Worm (Caenorhabditis elegans) whole organism, L3 larva: ENCODE results near the gene soc-1.

ENCODE experiments used
- R02D3.7 ChIP-seq: fragments of 150-350 bp; optimal IDR thresholded peaks from 2 replicates; lab custom pipeline; 2014; ENCODE audit warnings: missing biosample characterization, missing genetic modification characterization
- ZK546.5 ChIP-seq: sonication (generic microtip); optimal IDR thresholded peaks from 2 replicates; lab custom pipeline; 2017; ENCODE audit warnings: missing biosample characterization, missing genetic modification characterization
- aly-2 ChIP-seq: fragments of 150-350 bp; optimal IDR thresholded peaks from 2 replicates; lab custom pipeline; 2014; ENCODE audit warnings: missing biosample characterization, missing genetic modification characterization
- ama-1 ChIP-seq: fragments of 150-350 bp; optimal IDR thresholded peaks from 2 replicates; lab custom pipeline; 2018
- ceh-16 ChIP-seq: sonication (generic microtip); optimal IDR thresholded peaks from 2 replicates; lab custom pipeline; 2017; ENCODE audit warnings: missing biosample characterization, missing genetic modification characterization
- ceh-28 ChIP-seq: fragments of 150-350 bp; optimal IDR thresholded peaks from 2 replicates; lab custom pipeline; 2014; ENCODE audit warnings: missing biosample characterization, missing genetic modification reagents, missing genetic modification characterization
- ceh-82 ChIP-seq: fragments of 150-350 bp; optimal IDR thresholded peaks from 2 replicates; lab custom pipeline; 2014; ENCODE audit warnings: missing biosample characterization, missing genetic modification characterization
- ceh-9 ChIP-seq: sonication (generic microtip); optimal IDR thresholded peaks from 2 replicates; lab custom pipeline; 2018; ENCODE audit warnings: missing biosample characterization, missing genetic modification characterization
- daf-12 ChIP-seq: fragments of 150-350 bp; optimal IDR thresholded peaks from 2 replicates; lab custom pipeline; 2014; ENCODE audit warnings: missing biosample characterization, missing genetic modification reagents, missing genetic modification characterization
- egl-5 ChIP-seq: fragments of 150-350 bp; optimal IDR thresholded peaks from 2 replicates; lab custom pipeline; 2017; ENCODE audit warnings: missing biosample characterization, missing genetic modification reagents, missing genetic modification characterization, inconsistent platforms
- elt-1 ChIP-seq: fragments of 150-350 bp; optimal IDR thresholded peaks from 2 replicates; lab custom pipeline; 2014; ENCODE audit warnings: missing biosample characterization, missing genetic modification characterization
- elt-2 ChIP-seq: sonication (generic microtip); optimal IDR thresholded peaks from 2 replicates; lab custom pipeline; 2016; ENCODE audit warnings: missing genetic modification reagents, mild to moderate bottlenecking, missing genetic modification characterization, missing compliant biosample characterization
- elt-3 ChIP-seq, 3 experiments: fragments of 150-350 bp in 1 of 3; sonication (generic microtip) in 2 of 3; optimal IDR thresholded peaks; 2 replicates in 2 of 3; 4 replicates in 1 of 3; lab custom pipeline; 2014 to 2017; ENCODE audit warnings: missing biosample characterization in 3 of 3, missing genetic modification characterization in 3 of 3
- fkh-10 ChIP-seq: sonication (generic microtip); optimal IDR thresholded peaks from 2 replicates; lab custom pipeline; 2017; ENCODE audit warnings: missing biosample characterization, missing genetic modification reagents, missing genetic modification characterization
- fkh-2 ChIP-seq: fragments of 150-350 bp; optimal IDR thresholded peaks from 2 replicates; lab custom pipeline; 2014; ENCODE audit warnings: missing biosample characterization, missing genetic modification reagents, missing genetic modification characterization
- fos-1 ChIP-seq: fragments of 150-350 bp; optimal IDR thresholded peaks from 2 replicates; lab custom pipeline; 2014; ENCODE audit warnings: missing biosample characterization, missing genetic modification characterization
- hmg-11 ChIP-seq: sonication (generic microtip); optimal IDR thresholded peaks from 2 replicates; lab custom pipeline; 2016; ENCODE audit warnings: missing genetic modification characterization, missing compliant biosample characterization
- jun-1 ChIP-seq: fragments of 150-350 bp; optimal IDR thresholded peaks from 2 replicates; lab custom pipeline; 2014; ENCODE audit warnings: missing biosample characterization, missing genetic modification reagents, missing genetic modification characterization
- lin-15B ChIP-seq: fragments of 150-350 bp; optimal IDR thresholded peaks from 2 replicates; lab custom pipeline; 2014; ENCODE audit warnings: missing biosample characterization, missing genetic modification characterization
- lin-39 ChIP-seq: fragments of 150-350 bp; optimal IDR thresholded peaks from 2 replicates; lab custom pipeline; 2018; ENCODE audit warnings: missing biosample characterization, missing genetic modification reagents, missing genetic modification characterization
- lsy-12 ChIP-seq: sonication (generic microtip); optimal IDR thresholded peaks from 2 replicates; lab custom pipeline; 2016; ENCODE audit warnings: mild to moderate bottlenecking, missing genetic modification characterization, missing compliant biosample characterization
- mdl-1 ChIP-seq: fragments of 150-350 bp; optimal IDR thresholded peaks from 2 replicates; lab custom pipeline; 2014; ENCODE audit warnings: missing biosample characterization, missing genetic modification characterization
- mml-1 ChIP-seq: fragments of 150-350 bp; sonication (generic microtip); optimal IDR thresholded peaks from 3 replicates; lab custom pipeline; 2014; ENCODE audit warnings: missing biosample characterization, missing genetic modification characterization
- nfya-1 ChIP-seq: sonication (generic microtip); optimal IDR thresholded peaks from 2 replicates; lab custom pipeline; 2017; ENCODE audit warnings: missing genetic modification characterization, mild to moderate bottlenecking, missing compliant biosample characterization, antibody characterized with exemption, moderate library complexity; ENCODE audit not compliant: insufficient read depth
- nhr-12 ChIP-seq: fragments of 150-350 bp; optimal IDR thresholded peaks from 2 replicates; lab custom pipeline; 2014; ENCODE audit warnings: missing biosample characterization, missing genetic modification characterization
- nhr-23 ChIP-seq: fragments of 150-350 bp; optimal IDR thresholded peaks from 2 replicates; lab custom pipeline; 2014; ENCODE audit warnings: missing biosample characterization, missing genetic modification reagents, missing genetic modification characterization
- nhr-237 ChIP-seq: fragments of 150-350 bp; optimal IDR thresholded peaks from 2 replicates; lab custom pipeline; 2014; ENCODE audit warnings: missing biosample characterization, missing genetic modification characterization
- nhr-25 ChIP-seq: sonication (generic microtip); optimal IDR thresholded peaks from 2 replicates; lab custom pipeline; 2017; ENCODE audit warnings: missing biosample characterization, missing genetic modification characterization
- nhr-28 ChIP-seq: fragments of 150-350 bp; optimal IDR thresholded peaks from 2 replicates; lab custom pipeline; 2014; ENCODE audit warnings: missing biosample characterization, missing genetic modification characterization
- nhr-43 ChIP-seq: sonication (generic microtip); optimal IDR thresholded peaks from 2 replicates; lab custom pipeline; 2016; ENCODE audit warnings: mild to moderate bottlenecking, missing genetic modification characterization, missing compliant biosample characterization; ENCODE audit not compliant: poor library complexity, severe bottlenecking
- nhr-76 ChIP-seq: fragments of 150-350 bp; sonication (generic microtip); optimal IDR thresholded peaks from 5 replicates; lab custom pipeline; 2014; ENCODE audit warnings: missing biosample characterization, missing genetic modification characterization
- nhr-77 ChIP-seq: fragments of 150-350 bp; optimal IDR thresholded peaks from 2 replicates; lab custom pipeline; 2014; ENCODE audit warnings: missing biosample characterization, missing genetic modification characterization
- pha-4 ChIP-seq: fragments of 150-350 bp; optimal IDR thresholded peaks from 2 replicates; lab custom pipeline; 2014; ENCODE audit warnings: missing biosample characterization, missing genetic modification reagents, missing genetic modification characterization
- pqm-1 ChIP-seq: fragments of 150-350 bp; optimal IDR thresholded peaks from 2 replicates; lab custom pipeline; 2017; ENCODE audit warnings: missing biosample characterization, missing genetic modification characterization, inconsistent platforms
- sea-2 ChIP-seq: fragments of 150-350 bp; sonication (generic microtip); optimal IDR thresholded peaks from 4 replicates; lab custom pipeline; 2014; ENCODE audit warnings: missing biosample characterization, missing genetic modification reagents, missing genetic modification characterization
- skn-1 ChIP-seq: fragments of 150-350 bp; optimal IDR thresholded peaks from 2 replicates; lab custom pipeline; 2014; ENCODE audit warnings: missing biosample characterization, missing genetic modification characterization
- snpc-4 ChIP-seq: fragments of 150-350 bp; optimal IDR thresholded peaks from 2 replicates; lab custom pipeline; 2014; ENCODE audit warnings: missing biosample characterization, missing genetic modification characterization
- unc-62 ChIP-seq: fragments of 150-350 bp; sonication (generic microtip); optimal IDR thresholded peaks from 4 replicates; lab custom pipeline; 2014; ENCODE audit warnings: missing biosample characterization, missing genetic modification reagents, missing genetic modification characterization
- zag-1 ChIP-seq: fragments of 150-350 bp; optimal IDR thresholded peaks from 2 replicates; lab custom pipeline; 2014; ENCODE audit warnings: missing biosample characterization, missing genetic modification characterization
- ztf-11 ChIP-seq: fragments of 150-350 bp; optimal IDR thresholded peaks from 2 replicates; lab custom pipeline; 2014; ENCODE audit warnings: missing biosample characterization, missing genetic modification characterization

The soc-1 gene

DNA sequence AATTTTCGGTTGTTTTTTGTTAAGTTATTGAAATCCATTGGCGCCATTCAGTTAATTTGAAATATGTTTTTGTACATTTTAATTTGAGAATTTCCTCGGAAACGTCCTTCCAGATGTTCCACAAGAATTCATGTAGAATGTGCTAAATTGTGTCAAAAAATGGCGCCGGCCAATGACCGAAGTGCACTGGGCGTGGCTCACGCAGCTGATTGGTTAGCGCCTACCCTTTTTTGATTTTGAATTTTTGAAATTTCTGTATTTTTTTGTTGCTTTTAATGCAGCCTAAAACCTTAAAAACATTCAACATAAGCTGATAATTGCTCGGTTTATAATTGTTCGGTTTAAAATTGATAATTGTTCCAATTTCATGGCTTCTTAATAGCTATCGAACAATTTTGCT is 34.1 kb downstream of the soc-1 start:
- no peak for TF ChIP-seq mml-1
- no peak for TF ChIP-seq nhr-237 (tag; lab: Kevin White, UChicago)
- no peak for TF ChIP-seq elt-2
- TF ChIP-seq ceh-82 (tag; lab: Kevin White, UChicago), result no peak
- TF ChIP-seq lsy-12 (tag; lab: Kevin White, UChicago), result no peak
- TF ChIP-seq nfya-1, result peak; percentile 70

ce11 chrV:4681670-4682069 is 38.9 kb downstream of the soc-1 start, which contains the start of gene K03B4.4:
TSS of gene K03B4.4 (plus strand) at chrV:4681970.
- TF ChIP-seq fkh-10, result no peak
- no peak for TF ChIP-seq R02D3.7
- no peak for TF ChIP-seq lsy-12 (tag; lab: Kevin White, UChicago)
- no peak for TF ChIP-seq ceh-16 (tag; lab: Kevin White, UChicago)
- no peak for TF ChIP-seq elt-1
- TF ChIP-seq nhr-23, result no peak
- TF ChIP-seq aly-2, result no peak
- no peak for TF ChIP-seq nhr-28 (tag; lab: Kevin White, UChicago)
- TF ChIP-seq elt-2, result no peak
- no peak for TF ChIP-seq nfya-1
- no peak for TF ChIP-seq egl-5 (tag; lab: Kevin White, UChicago)
- TF ChIP-seq ceh-82 (tag; lab: Kevin White, UChicago), result no peak
- TF ChIP-seq ztf-11 (tag; lab: Kevin White, UChicago), result no peak
- no peak for TF ChIP-seq ZK546.5
- TF ChIP-seq sea-2 (GFP tag; lab: Kevin White, UChicago), result no peak
- no peak for TF ChIP-seq nhr-77 (tag; lab: Kevin White, UChicago)

DNA sequence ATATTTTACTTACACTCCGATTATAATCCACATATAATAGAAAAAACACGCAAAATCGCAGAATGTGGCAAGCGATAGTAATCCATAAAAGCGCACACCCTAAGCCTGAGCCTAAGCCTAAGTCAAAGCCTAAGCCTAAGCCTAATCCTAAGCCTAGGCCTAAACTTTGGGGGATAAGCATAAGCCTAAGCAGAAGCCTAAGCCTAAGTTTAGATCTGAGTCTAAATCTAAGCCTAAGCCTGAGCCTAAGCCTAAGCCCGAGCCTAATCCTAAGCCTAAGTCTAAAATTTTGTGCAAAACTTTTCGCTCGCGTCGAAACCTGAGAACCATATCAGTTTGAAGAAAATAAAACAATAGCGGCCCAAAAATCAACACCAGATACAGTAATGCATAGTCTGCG is 41.4 kb downstream of the soc-1 start:
- TF ChIP-seq zag-1 (tag; lab: Kevin White, UChicago) (no peak), elt-3 (tag; optimal IDR thresholded peaks at IDR 0.05; lab: Kevin White, UChicago) (no peak), nhr-76 (tag; lab: Kevin White, UChicago) (no peak), elt-2 (no peak), sea-2 (GFP tag; lab: Kevin White, UChicago) (no peak), ama-1 (lab: Kevin White, UChicago) (no peak), lin-39 (tag; lab: Kevin White, UChicago) (no peak), nhr-77 (tag; lab: Kevin White, UChicago) (no peak), nhr-28 (tag; lab: Kevin White, UChicago) (no peak), hmg-11 (tag; lab: Kevin White, UChicago) (no peak)

DNA sequence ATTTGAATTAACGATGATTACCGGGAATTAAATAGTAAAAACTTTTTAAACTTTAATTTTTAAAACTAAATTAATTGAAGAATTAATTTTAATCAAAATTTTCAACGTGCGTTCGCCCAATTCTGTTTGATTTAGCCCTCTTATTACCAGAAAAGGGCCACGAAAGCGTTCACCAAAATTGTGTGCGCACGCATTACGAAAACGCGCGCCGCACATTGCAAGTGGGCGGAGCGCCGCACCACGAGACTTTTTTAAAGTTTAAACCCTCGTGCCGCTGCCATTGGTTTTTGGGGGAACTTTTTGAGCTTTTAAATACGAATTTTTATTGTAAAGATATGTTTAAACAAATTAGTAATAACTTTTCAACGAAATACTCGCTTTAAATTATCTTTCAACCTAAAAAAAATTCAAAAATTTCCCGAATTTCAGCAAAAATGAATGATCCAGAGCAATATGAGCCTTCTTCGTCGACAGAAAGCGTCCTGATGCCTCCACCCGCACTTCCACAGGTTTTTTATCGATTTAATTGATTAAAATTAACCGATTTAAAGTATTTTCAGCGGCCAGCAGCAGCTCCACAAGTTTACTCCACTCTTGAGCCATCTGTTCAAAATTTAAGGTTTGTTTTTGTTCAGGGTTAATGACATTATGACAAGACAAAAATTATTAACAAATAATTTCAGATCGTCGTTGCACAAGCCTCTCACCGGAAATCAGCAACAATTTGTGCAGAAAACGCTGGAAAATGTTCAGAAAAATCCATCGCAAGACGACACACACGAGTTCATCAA is 44.1 kb downstream of the soc-1 start, which contains the start of gene taf-10:
Gene taf-10 (plus strand): TSS at position 424 of the 791 bp plus-strand sequence.
- TF ChIP-seq nhr-25 (peak; percentile 23), lin-39 (tag; lab: Kevin White, UChicago) (peak; percentile 53), lin-15B (peak; percentile 13), nfya-1 (peak; percentile 77), hmg-11 (tag; lab: Kevin White, UChicago) (peak; percentile 71), elt-2 (peak; percentile 25), pha-4 (tag; lab: Kevin White, UChicago) (peak; percentile 72), unc-62 (GFP tag; lab: Kevin White, UChicago) (no peak), nhr-23 (peak; percentile 72), ztf-11 (tag; lab: Kevin White, UChicago) (no peak), mdl-1 (tag; lab: Kevin White, UChicago) (peak; percentile 71), ama-1 (lab: Kevin White, UChicago) (no peak), nhr-43 (peak; percentile 54)

ce11 chrV:4687944-4688505 is 45.3 kb downstream of the soc-1 start, which contains the start of gene K03B4.2:
TSS of gene K03B4.2 (plus strand) at chrV:4687994.
- TF ChIP-seq ama-1 (lab: Kevin White, UChicago), result peak; percentile 9
- TF ChIP-seq elt-2, result no peak

ce11 chrV:4689234-4689633 is 46.5 kb downstream of the soc-1 start, which contains the start of gene K03B4.1:
TSS of gene K03B4.1 (plus strand) at chrV:4689330.
- TF ChIP-seq ceh-9 (tag; lab: Kevin White, UChicago) (no peak), mml-1 (no peak), elt-2 (no peak), fkh-2 (no peak), ZK546.5 (no peak), jun-1 (tag; lab: Kevin White, UChicago) (no peak), unc-62 (GFP tag; lab: Kevin White, UChicago) (no peak), zag-1 (tag; lab: Kevin White, UChicago) (no peak), R02D3.7 (no peak), fos-1 (tag; lab: Kevin White, UChicago) (no peak), ceh-28 (tag; lab: Kevin White, UChicago) (no peak), ceh-82 (tag; lab: Kevin White, UChicago) (no peak), aly-2 (no peak), nhr-12 (no peak), skn-1 (tag; lab: Kevin White, UChicago) (no peak), daf-12 (no peak), snpc-4 (tag; lab: Kevin White, UChicago) (no peak), lin-15B (no peak), pqm-1 (tag; lab: Kevin White, UChicago) (no peak)
